Worm (Caenorhabditis elegans) whole organism, L3 larva: Measurements from ENCODE around the gene T07F8.4.
A peak's percentile ranks its signal among the peaks of the same experiment; 100 is the strongest.

Source experiments
- R02D3.7 ChIP-seq: fragments of 150-350 bp; optimal IDR thresholded peaks from 2 replicates; lab custom pipeline; 2014; ENCODE audit warnings: missing biosample characterization, missing genetic modification characterization
- ZK546.5 ChIP-seq: sonication (generic microtip); optimal IDR thresholded peaks from 2 replicates; lab custom pipeline; 2017; ENCODE audit warnings: missing biosample characterization, missing genetic modification characterization
- aly-2 ChIP-seq: fragments of 150-350 bp; optimal IDR thresholded peaks from 2 replicates; lab custom pipeline; 2014; ENCODE audit warnings: missing biosample characterization, missing genetic modification characterization
- ama-1 ChIP-seq: fragments of 150-350 bp; optimal IDR thresholded peaks from 2 replicates; lab custom pipeline; 2018
- ceh-16 ChIP-seq: sonication (generic microtip); optimal IDR thresholded peaks from 2 replicates; lab custom pipeline; 2017; ENCODE audit warnings: missing biosample characterization, missing genetic modification characterization
- ceh-28 ChIP-seq: fragments of 150-350 bp; optimal IDR thresholded peaks from 2 replicates; lab custom pipeline; 2014; ENCODE audit warnings: missing biosample characterization, missing genetic modification reagents, missing genetic modification characterization
- ceh-82 ChIP-seq: fragments of 150-350 bp; optimal IDR thresholded peaks from 2 replicates; lab custom pipeline; 2014; ENCODE audit warnings: missing biosample characterization, missing genetic modification characterization
- ceh-9 ChIP-seq: sonication (generic microtip); optimal IDR thresholded peaks from 2 replicates; lab custom pipeline; 2018; ENCODE audit warnings: missing biosample characterization, missing genetic modification characterization
- daf-12 ChIP-seq: fragments of 150-350 bp; optimal IDR thresholded peaks from 2 replicates; lab custom pipeline; 2014; ENCODE audit warnings: missing biosample characterization, missing genetic modification reagents, missing genetic modification characterization
- egl-27 ChIP-seq: sonication (generic microtip); optimal IDR thresholded peaks from 4 replicates; lab custom pipeline; 2017; ENCODE audit warnings: missing biosample characterization, missing genetic modification reagents, missing genetic modification characterization
- egl-5 ChIP-seq: fragments of 150-350 bp; optimal IDR thresholded peaks from 2 replicates; lab custom pipeline; 2017; ENCODE audit warnings: missing biosample characterization, missing genetic modification reagents, missing genetic modification characterization, inconsistent platforms
- elt-1 ChIP-seq: fragments of 150-350 bp; optimal IDR thresholded peaks from 2 replicates; lab custom pipeline; 2014; ENCODE audit warnings: missing biosample characterization, missing genetic modification characterization
- elt-2 ChIP-seq: sonication (generic microtip); optimal IDR thresholded peaks from 2 replicates; lab custom pipeline; 2016; ENCODE audit warnings: missing genetic modification reagents, mild to moderate bottlenecking, missing genetic modification characterization, missing compliant biosample characterization
- elt-3 ChIP-seq, 3 experiments: fragments of 150-350 bp in 1 of 3; sonication (generic microtip) in 2 of 3; optimal IDR thresholded peaks; 2 replicates in 2 of 3; 4 replicates in 1 of 3; lab custom pipeline; 2014 to 2017; ENCODE audit warnings: missing biosample characterization in 3 of 3, missing genetic modification characterization in 3 of 3
- eor-1 ChIP-seq, 2 experiments: fragments of 150-350 bp; optimal IDR thresholded peaks; 2 replicates each; lab custom pipeline; 2014 to 2018; ENCODE audit warnings: missing biosample characterization in 2 of 2, missing genetic modification characterization in 2 of 2
- fkh-10 ChIP-seq: sonication (generic microtip); optimal IDR thresholded peaks from 2 replicates; lab custom pipeline; 2017; ENCODE audit warnings: missing biosample characterization, missing genetic modification reagents, missing genetic modification characterization
- fkh-2 ChIP-seq: fragments of 150-350 bp; optimal IDR thresholded peaks from 2 replicates; lab custom pipeline; 2014; ENCODE audit warnings: missing biosample characterization, missing genetic modification reagents, missing genetic modification characterization
- fos-1 ChIP-seq: fragments of 150-350 bp; optimal IDR thresholded peaks from 2 replicates; lab custom pipeline; 2014; ENCODE audit warnings: missing biosample characterization, missing genetic modification characterization
- hmg-11 ChIP-seq: sonication (generic microtip); optimal IDR thresholded peaks from 2 replicates; lab custom pipeline; 2016; ENCODE audit warnings: missing genetic modification characterization, missing compliant biosample characterization
- jun-1 ChIP-seq: fragments of 150-350 bp; optimal IDR thresholded peaks from 2 replicates; lab custom pipeline; 2014; ENCODE audit warnings: missing biosample characterization, missing genetic modification reagents, missing genetic modification characterization
- lin-15B ChIP-seq: fragments of 150-350 bp; optimal IDR thresholded peaks from 2 replicates; lab custom pipeline; 2014; ENCODE audit warnings: missing biosample characterization, missing genetic modification characterization
- lin-39 ChIP-seq: fragments of 150-350 bp; optimal IDR thresholded peaks from 2 replicates; lab custom pipeline; 2018; ENCODE audit warnings: missing biosample characterization, missing genetic modification reagents, missing genetic modification characterization
- lsy-12 ChIP-seq: sonication (generic microtip); optimal IDR thresholded peaks from 2 replicates; lab custom pipeline; 2016; ENCODE audit warnings: mild to moderate bottlenecking, missing genetic modification characterization, missing compliant biosample characterization
- mdl-1 ChIP-seq: fragments of 150-350 bp; optimal IDR thresholded peaks from 2 replicates; lab custom pipeline; 2014; ENCODE audit warnings: missing biosample characterization, missing genetic modification characterization
- mml-1 ChIP-seq: fragments of 150-350 bp; sonication (generic microtip); optimal IDR thresholded peaks from 3 replicates; lab custom pipeline; 2014; ENCODE audit warnings: missing biosample characterization, missing genetic modification characterization
- nfya-1 ChIP-seq: sonication (generic microtip); optimal IDR thresholded peaks from 2 replicates; lab custom pipeline; 2017; ENCODE audit warnings: missing genetic modification characterization, mild to moderate bottlenecking, missing compliant biosample characterization, antibody characterized with exemption, moderate library complexity; ENCODE audit not compliant: insufficient read depth
- nhr-11 ChIP-seq: fragments of 150-350 bp; optimal IDR thresholded peaks from 2 replicates; lab custom pipeline; 2014; ENCODE audit warnings: missing biosample characterization, missing genetic modification characterization
- nhr-12 ChIP-seq: fragments of 150-350 bp; optimal IDR thresholded peaks from 2 replicates; lab custom pipeline; 2014; ENCODE audit warnings: missing biosample characterization, missing genetic modification characterization
- nhr-23 ChIP-seq: fragments of 150-350 bp; optimal IDR thresholded peaks from 2 replicates; lab custom pipeline; 2014; ENCODE audit warnings: missing biosample characterization, missing genetic modification reagents, missing genetic modification characterization
- nhr-237 ChIP-seq: fragments of 150-350 bp; optimal IDR thresholded peaks from 2 replicates; lab custom pipeline; 2014; ENCODE audit warnings: missing biosample characterization, missing genetic modification characterization
- nhr-25 ChIP-seq: sonication (generic microtip); optimal IDR thresholded peaks from 2 replicates; lab custom pipeline; 2017; ENCODE audit warnings: missing biosample characterization, missing genetic modification characterization
- nhr-28 ChIP-seq: fragments of 150-350 bp; optimal IDR thresholded peaks from 2 replicates; lab custom pipeline; 2014; ENCODE audit warnings: missing biosample characterization, missing genetic modification characterization
- nhr-43 ChIP-seq: sonication (generic microtip); optimal IDR thresholded peaks from 2 replicates; lab custom pipeline; 2016; ENCODE audit warnings: mild to moderate bottlenecking, missing genetic modification characterization, missing compliant biosample characterization; ENCODE audit not compliant: poor library complexity, severe bottlenecking
- nhr-67 ChIP-seq: fragments of 150-350 bp; optimal IDR thresholded peaks from 2 replicates; lab custom pipeline; 2014; ENCODE audit warnings: missing biosample characterization, missing genetic modification characterization
- nhr-76 ChIP-seq: fragments of 150-350 bp; sonication (generic microtip); optimal IDR thresholded peaks from 5 replicates; lab custom pipeline; 2014; ENCODE audit warnings: missing biosample characterization, missing genetic modification characterization
- nhr-77 ChIP-seq: fragments of 150-350 bp; optimal IDR thresholded peaks from 2 replicates; lab custom pipeline; 2014; ENCODE audit warnings: missing biosample characterization, missing genetic modification characterization
- pha-4 ChIP-seq: fragments of 150-350 bp; optimal IDR thresholded peaks from 2 replicates; lab custom pipeline; 2014; ENCODE audit warnings: missing biosample characterization, missing genetic modification reagents, missing genetic modification characterization
- pqm-1 ChIP-seq: fragments of 150-350 bp; optimal IDR thresholded peaks from 2 replicates; lab custom pipeline; 2017; ENCODE audit warnings: missing biosample characterization, missing genetic modification characterization, inconsistent platforms
- sea-2 ChIP-seq: fragments of 150-350 bp; sonication (generic microtip); optimal IDR thresholded peaks from 4 replicates; lab custom pipeline; 2014; ENCODE audit warnings: missing biosample characterization, missing genetic modification reagents, missing genetic modification characterization
- skn-1 ChIP-seq: fragments of 150-350 bp; optimal IDR thresholded peaks from 2 replicates; lab custom pipeline; 2014; ENCODE audit warnings: missing biosample characterization, missing genetic modification characterization
- snpc-4 ChIP-seq: fragments of 150-350 bp; optimal IDR thresholded peaks from 2 replicates; lab custom pipeline; 2014; ENCODE audit warnings: missing biosample characterization, missing genetic modification characterization
- tbx-2 ChIP-seq: sonication (generic microtip); optimal IDR thresholded peaks from 2 replicates; lab custom pipeline; 2016; ENCODE audit warnings: mild to moderate bottlenecking, missing genetic modification characterization, missing compliant biosample characterization
- unc-39 ChIP-seq: sonication (generic microtip); optimal IDR thresholded peaks from 4 replicates; lab custom pipeline; 2017; ENCODE audit warnings: missing biosample characterization, missing genetic modification characterization
- unc-62 ChIP-seq: fragments of 150-350 bp; sonication (generic microtip); optimal IDR thresholded peaks from 4 replicates; lab custom pipeline; 2014; ENCODE audit warnings: missing biosample characterization, missing genetic modification reagents, missing genetic modification characterization
- zag-1 ChIP-seq: fragments of 150-350 bp; optimal IDR thresholded peaks from 2 replicates; lab custom pipeline; 2014; ENCODE audit warnings: missing biosample characterization, missing genetic modification characterization
- ztf-11 ChIP-seq: fragments of 150-350 bp; optimal IDR thresholded peaks from 2 replicates; lab custom pipeline; 2014; ENCODE audit warnings: missing biosample characterization, missing genetic modification characterization
- ztf-4 ChIP-seq: fragments of 150-350 bp; optimal IDR thresholded peaks from 2 replicates; lab custom pipeline; 2014; ENCODE audit warnings: missing biosample characterization, missing genetic modification characterization

The T07F8.4 gene

ce11 chrII:7106313-7106712 is 25.5 kb downstream of the T07F8.4 start:
- TF ChIP-seq lsy-12 (tag; lab: Kevin White, UChicago) (no peak), fkh-2 (tag; lab: Kevin White, UChicago) (no peak), pha-4 (tag; lab: Kevin White, UChicago) (no peak), nhr-76 (no peak), ama-1 (lab: Kevin White, UChicago) (no peak), fos-1 (tag; lab: Kevin White, UChicago) (no peak), eor-1 (tag; optimal IDR thresholded peaks at IDR 0.05; lab: Kevin White, UChicago) (no peak), ceh-28 (tag; lab: Kevin White, UChicago) (no peak), daf-12 (tag; lab: Kevin White, UChicago) (no peak), elt-2 (no peak), nhr-43 (no peak), lin-39 (tag; lab: Kevin White, UChicago) (no peak), elt-1 (tag; lab: Kevin White, UChicago) (no peak), nhr-77 (tag; lab: Kevin White, UChicago) (no peak), nhr-23 (tag; lab: Kevin White, UChicago) (no peak), ceh-82 (tag; lab: Kevin White, UChicago) (no peak), ZK546.5 (no peak)

- peak; percentile 98 for TF ChIP-seq pha-4 (tag; lab: Kevin White, UChicago)
- peak; percentile 36 for TF ChIP-seq skn-1 (tag; lab: Kevin White, UChicago)
- no peak for TF ChIP-seq fkh-2 (tag; lab: Kevin White, UChicago)
- no peak for TF ChIP-seq ztf-4 (tag; lab: Kevin White, UChicago)
- no peak for TF ChIP-seq nhr-67 (tag; lab: Kevin White, UChicago)
- TF ChIP-seq nhr-28 (tag; lab: Kevin White, UChicago) = no peak
- TF ChIP-seq eor-1 (tag; optimal IDR thresholded peaks at IDR 0.05; lab: Kevin White, UChicago) = no peak
- peak; percentile 46 for TF ChIP-seq ama-1 (lab: Kevin White, UChicago)
- TF ChIP-seq elt-1 (tag; lab: Kevin White, UChicago) = no peak
- no peak for TF ChIP-seq unc-62 (GFP tag; lab: Kevin White, UChicago)
- no peak for TF ChIP-seq nhr-237
- no peak for TF ChIP-seq mdl-1 (tag; lab: Kevin White, UChicago)
- no peak for TF ChIP-seq ceh-82 (tag; lab: Kevin White, UChicago)
- TF ChIP-seq sea-2 = no peak
- TF ChIP-seq lin-15B (tag; lab: Kevin White, UChicago) = peak; percentile 100
- peak; percentile 81 for TF ChIP-seq ZK546.5
- TF ChIP-seq fos-1 (tag; lab: Kevin White, UChicago) = no peak
- TF ChIP-seq egl-27 = no peak
- TF ChIP-seq zag-1 (tag; lab: Kevin White, UChicago) = no peak
- peak; percentile 97 for TF ChIP-seq nfya-1 (tag; lab: Kevin White, UChicago)
- peak; percentile 21 for TF ChIP-seq lsy-12 (tag; lab: Kevin White, UChicago)
- TF ChIP-seq nhr-25 = peak; percentile 90
- no peak for TF ChIP-seq nhr-77 (tag; lab: Kevin White, UChicago)
- TF ChIP-seq unc-39 (tag; lab: Kevin White, UChicago) = no peak
- no peak for TF ChIP-seq tbx-2 (tag; lab: Kevin White, UChicago)
- TF ChIP-seq nhr-12 = no peak
- TF ChIP-seq nhr-76 = peak; percentile 16
- peak; percentile 93 for TF ChIP-seq nhr-23 (tag; lab: Kevin White, UChicago)
- no peak for TF ChIP-seq elt-3 (tag; optimal IDR thresholded peaks at IDR 0.05; lab: Kevin White, UChicago)
- TF ChIP-seq lin-39 (tag; lab: Kevin White, UChicago) = peak; percentile 84
- TF ChIP-seq ceh-16 = no peak
- no peak for TF ChIP-seq ceh-9 (tag; lab: Kevin White, UChicago)
- TF ChIP-seq mml-1 (tag; lab: Kevin White, UChicago) = no peak
- peak; percentile 86 for TF ChIP-seq egl-5 (tag; lab: Kevin White, UChicago)
- TF ChIP-seq nhr-11 = peak; percentile 25
- TF ChIP-seq jun-1 = peak; percentile 68
- peak; percentile 73 for TF ChIP-seq pqm-1 (tag; lab: Kevin White, UChicago)
- TF ChIP-seq R02D3.7 (tag; lab: Kevin White, UChicago) = peak; percentile 79
- peak; percentile 41 for TF ChIP-seq elt-2
- TF ChIP-seq ceh-28 (tag; lab: Kevin White, UChicago) = peak; percentile 38
- TF ChIP-seq ztf-11 = no peak
- no peak for TF ChIP-seq aly-2 (tag; lab: Kevin White, UChicago)
- TF ChIP-seq fkh-10 (GFP tag; lab: Kevin White, UChicago) = peak; percentile 39
- TF ChIP-seq nhr-43 = peak; percentile 52
- TF ChIP-seq hmg-11 = peak; percentile 24
- no peak for TF ChIP-seq daf-12 (tag; lab: Kevin White, UChicago)
- no peak for TF ChIP-seq snpc-4 (tag; lab: Kevin White, UChicago)
Observed at ce11 chrII:7104794-7105613, 26.8 kb downstream of the T07F8.4 start, which contains the start of the genes farl-11 and rpl-33. Gene farl-11, minus strand, starts transcription at chrII:7105035. Gene rpl-33, plus strand, starts transcription at chrII:7105563.
